Fruit fly (Drosophila melanogaster) whole organism, prepupa: Measurements from ENCODE around the gene CG31626.

Experiments used
- CG10669 ChIP-seq: fragments of 200-800 bp; sonication (Bioruptor generic); optimal IDR thresholded peaks from 3 replicates; lab custom pipeline; 2018; ENCODE audit warnings: missing biosample characterization, mild to moderate bottlenecking, missing genetic modification characterization, moderate library complexity
- CG11294 ChIP-seq: fragments of 200-800 bp; sonication (Bioruptor generic); IDR thresholded peaks from 2 replicates; pipeline ENCODE4 v1.3.6; 2022; ENCODE audit warnings: missing biosample characterization, missing genetic modification characterization
- CG15336 ChIP-seq: fragments of 200-800 bp; sonication (Bioruptor generic); IDR thresholded peaks from 2 replicates; pipeline ENCODE4 v1.3.6; 2022; ENCODE audit warnings: missing biosample characterization, missing genetic modification characterization
- CG3919 ChIP-seq: fragments of 200-800 bp; sonication (Bioruptor generic); optimal IDR thresholded peaks from 3 replicates; lab custom pipeline; 2016; ENCODE audit warnings: missing biosample characterization, missing genetic modification characterization
- CG6854 ChIP-seq: fragments of 200-800 bp; sonication (Bioruptor generic); optimal IDR thresholded peaks from 2 replicates; lab custom pipeline; 2017; ENCODE audit warnings: missing biosample characterization, mild to moderate bottlenecking, missing genetic modification characterization
- Eip75B ChIP-seq: fragments of 200-800 bp; sonication (Bioruptor generic); optimal IDR thresholded peaks from 3 replicates; lab custom pipeline; 2016; ENCODE audit warnings: missing biosample characterization, missing genetic modification characterization
- Eip93F ChIP-seq: fragments of 200-800 bp; sonication (Bioruptor generic); optimal IDR thresholded peaks from 2 replicates; lab custom pipeline; 2016; ENCODE audit warnings: missing biosample characterization, mild to moderate bottlenecking, missing genetic modification characterization
- Hr39 ChIP-seq: fragments of 200-800 bp; sonication (Bioruptor generic); optimal IDR thresholded peaks from 2 replicates; lab custom pipeline; 2016; ENCODE audit warnings: missing biosample characterization, missing genetic modification characterization
- Sox15 ChIP-seq: fragments of 200-800 bp; sonication (Bioruptor generic); optimal IDR thresholded peaks from 3 replicates; lab custom pipeline; 2016; ENCODE audit warnings: missing biosample characterization, missing genetic modification characterization
- esn ChIP-seq: fragments of 200-800 bp; sonication (Bioruptor generic); optimal IDR thresholded peaks from 2 replicates; lab custom pipeline; 2016; ENCODE audit warnings: missing biosample characterization, mild to moderate bottlenecking, missing genetic modification characterization, moderate library complexity
- fd85E ChIP-seq: fragments of 200-800 bp; sonication (Bioruptor generic); optimal IDR thresholded peaks from 3 replicates; lab custom pipeline; 2016; ENCODE audit warnings: missing biosample characterization, missing genetic modification characterization
- pdm3 ChIP-seq: fragments of 200-800 bp; sonication (Bioruptor generic); optimal IDR thresholded peaks from 3 replicates; lab custom pipeline; 2016; ENCODE audit warnings: missing biosample characterization, missing genetic modification characterization
- salr ChIP-seq, 2 experiments: fragments of 200-800 bp; sonication (Bioruptor generic); optimal IDR thresholded peaks; 3 replicates each; lab custom pipeline; 2016 to 2018; ENCODE audit warnings: missing biosample characterization in 2 of 2, missing genetic modification characterization in 2 of 2, mild to moderate bottlenecking in 1 of 2
- svp ChIP-seq: fragments of 200-800 bp; sonication (Bioruptor generic); peaks from one replicate; lab custom pipeline; 2016; ENCODE audit warnings: missing biosample characterization, missing genetic modification characterization

DNA sequence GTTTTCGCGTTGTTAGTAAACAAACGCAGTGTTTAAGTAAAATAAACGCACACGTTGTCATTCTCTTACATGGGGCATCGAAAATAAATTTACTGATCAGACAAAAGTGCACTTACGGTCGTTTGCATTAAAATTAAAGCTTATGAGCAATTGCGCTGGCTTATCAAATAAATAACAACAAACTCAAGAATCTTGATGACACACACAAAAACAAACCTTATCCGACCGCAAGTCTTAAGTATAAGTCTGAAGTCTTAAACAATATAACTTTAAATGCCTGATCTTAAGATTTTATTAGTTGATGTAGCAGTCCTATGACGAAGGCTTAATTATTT is 17.7 kb downstream of the CG31626 start:
- no peak for TF ChIP-seq Eip75B (GFP tag; lab: Kevin White, UChicago)
- no peak for TF ChIP-seq Sox15 (GFP tag; lab: Kevin White, UChicago)
- no peak for TF ChIP-seq CG15336 (GFP tag; lab: Robert Waterston, UW)
- TF ChIP-seq esn (GFP tag; lab: Kevin White, UChicago), result no peak
- no peak for TF ChIP-seq fd85E (GFP tag; lab: Kevin White, UChicago)
- no peak for TF ChIP-seq salr (GFP tag; optimal IDR thresholded peaks at IDR 0.05; lab: Kevin White, UChicago)
- no peak for TF ChIP-seq CG3919
- TF ChIP-seq Hr39 (GFP tag; lab: Kevin White, UChicago), result no peak
- TF ChIP-seq pdm3 (GFP tag; lab: Kevin White, UChicago), result no peak
- TF ChIP-seq svp (GFP tag; lab: Kevin White, UChicago), result no peak
- no peak for TF ChIP-seq CG6854 (GFP tag; lab: Kevin White, UChicago)
- no peak for TF ChIP-seq CG11294 (GFP tag; lab: Robert Waterston, UW)
- TF ChIP-seq Eip93F, result no peak
- no peak for TF ChIP-seq CG10669
